Worm (Caenorhabditis elegans): ENCODE data around the gene col-44.

col-44 gene

ce11 chrX:13589735-13590134, 1.5 kb upstream of the col-44 start, which contains the start of gene col-9:
col-9 (plus strand) TSS chrX:13590035.
- TF ChIP-seq lin-15B (tag; optimal IDR thresholded peaks at IDR 0.05) (no peak), snpc-4 (tag; optimal IDR thresholded peaks at IDR 0.05) (no peak), nhr-11 (tag; optimal IDR thresholded peaks at IDR 0.05) (no peak), mdl-1 (tag; optimal IDR thresholded peaks at IDR 0.05) (no peak), nfya-1 (tag; optimal IDR thresholded peaks at IDR 0.05; ENCODE audit: insufficient read depth) (no peak), elt-3 (tag; optimal IDR thresholded peaks at IDR 0.05) (no peak), pha-4 (tag; optimal IDR thresholded peaks at IDR 0.05) (no peak), ceh-9 (tag; optimal IDR thresholded peaks at IDR 0.05) (no peak), ztf-4 (tag; optimal IDR thresholded peaks at IDR 0.05) (no peak), unc-39 (tag; optimal IDR thresholded peaks at IDR 0.05) (no peak), fos-1 (tag; optimal IDR thresholded peaks at IDR 0.05) (no peak)

ce11 chrX:13590688-13591087, 587 bp upstream of the col-44 start:
- no peak for TF ChIP-seq nhr-67 (tag; optimal IDR thresholded peaks at IDR 0.05)
- no peak for TF ChIP-seq ceh-28 (tag; optimal IDR thresholded peaks at IDR 0.05)
- no peak for TF ChIP-seq egl-5 (tag; optimal IDR thresholded peaks at IDR 0.05)
- no peak for TF ChIP-seq daf-12 (tag; optimal IDR thresholded peaks at IDR 0.05)
- no peak for TF ChIP-seq pqm-1 (tag; optimal IDR thresholded peaks at IDR 0.05)
- no peak for TF ChIP-seq unc-62 (GFP tag; optimal IDR thresholded peaks at IDR 0.05)
- no peak for TF ChIP-seq elt-2 (tag; optimal IDR thresholded peaks at IDR 0.05)
- TF ChIP-seq elt-1 (tag; optimal IDR thresholded peaks at IDR 0.05): no peak
- no peak for TF ChIP-seq lin-39 (tag; optimal IDR thresholded peaks at IDR 0.05)
- TF ChIP-seq fos-1 (tag; optimal IDR thresholded peaks at IDR 0.05): no peak
- no peak for TF ChIP-seq nhr-28 (tag; optimal IDR thresholded peaks at IDR 0.05)

ce11 chrX:13591953-13592352, 678 bp downstream of the col-44 start:
- TF ChIP-seq nhr-23 (tag; optimal IDR thresholded peaks at IDR 0.05) (no peak), nhr-237 (tag; optimal IDR thresholded peaks at IDR 0.05) (no peak), ceh-28 (tag; optimal IDR thresholded peaks at IDR 0.05) (no peak), nhr-43 (tag; optimal IDR thresholded peaks at IDR 0.05; ENCODE audit: poor library complexity, severe bottlenecking) (no peak), egl-5 (tag; optimal IDR thresholded peaks at IDR 0.05) (no peak), ZK546.5 (tag; optimal IDR thresholded peaks at IDR 0.05) (no peak), nhr-76 (tag; optimal IDR thresholded peaks at IDR 0.05) (no peak), lsy-12 (tag; optimal IDR thresholded peaks at IDR 0.05) (no peak), nhr-67 (tag; optimal IDR thresholded peaks at IDR 0.05) (no peak), nhr-11 (tag; optimal IDR thresholded peaks at IDR 0.05) (no peak), ztf-11 (tag; optimal IDR thresholded peaks at IDR 0.05) (no peak), fos-1 (tag; optimal IDR thresholded peaks at IDR 0.05) (no peak), sea-2 (GFP tag; optimal IDR thresholded peaks at IDR 0.05) (no peak), ceh-9 (tag; optimal IDR thresholded peaks at IDR 0.05) (no peak), nhr-28 (tag; optimal IDR thresholded peaks at IDR 0.05) (no peak), eor-1 (tag; optimal IDR thresholded peaks at IDR 0.05) (no peak), elt-3 (tag; optimal IDR thresholded peaks at IDR 0.05) (no peak), ceh-82 (tag; optimal IDR thresholded peaks at IDR 0.05) (no peak), elt-2 (tag; optimal IDR thresholded peaks at IDR 0.05) (no peak)

DNA sequence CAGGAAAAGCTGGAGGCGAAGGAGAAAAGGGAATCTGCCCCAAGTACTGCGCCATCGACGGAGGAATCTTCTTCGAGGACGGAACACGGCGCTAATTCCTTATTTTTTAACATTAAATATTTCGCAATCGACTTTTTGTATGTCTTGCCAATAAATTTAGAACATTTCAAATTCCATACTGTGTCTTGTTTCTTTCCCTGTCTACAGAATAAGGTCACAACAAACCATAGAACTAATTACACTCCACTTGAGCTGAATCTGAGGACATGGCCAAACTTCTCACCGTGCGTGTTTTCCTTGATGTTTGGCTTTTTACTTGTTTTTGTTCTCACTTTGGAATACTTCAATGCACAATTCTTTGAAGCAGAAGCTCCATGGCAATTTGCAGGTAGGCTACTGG, 1.1 kb downstream of the col-44 start, which contains the start of gene F54B11.4:
Gene F54B11.4, plus strand, starts transcription at position 301 of the 400 bp plus-strand sequence.
- TF ChIP-seq snpc-4 (tag; optimal IDR thresholded peaks at IDR 0.05) (no peak), nhr-43 (tag; optimal IDR thresholded peaks at IDR 0.05; ENCODE audit: poor library complexity, severe bottlenecking) (no peak), sea-2 (GFP tag; optimal IDR thresholded peaks at IDR 0.05) (no peak), nhr-25 (tag; optimal IDR thresholded peaks at IDR 0.05) (no peak), ceh-28 (tag; optimal IDR thresholded peaks at IDR 0.05) (no peak), elt-3 (tag; optimal IDR thresholded peaks at IDR 0.05) (no peak), nhr-23 (tag; optimal IDR thresholded peaks at IDR 0.05) (no peak), egl-5 (tag; optimal IDR thresholded peaks at IDR 0.05) (no peak), eor-1 (tag; optimal IDR thresholded peaks at IDR 0.05) (no peak), fos-1 (tag; optimal IDR thresholded peaks at IDR 0.05) (no peak), ZK546.5 (tag; optimal IDR thresholded peaks at IDR 0.05) (no peak), mml-1 (tag; optimal IDR thresholded peaks at IDR 0.05) (no peak), fkh-10 (GFP tag; optimal IDR thresholded peaks at IDR 0.05) (no peak), ztf-11 (tag; optimal IDR thresholded peaks at IDR 0.05) (no peak), jun-1 (tag; optimal IDR thresholded peaks at IDR 0.05) (no peak), egl-27 (tag; optimal IDR thresholded peaks at IDR 0.05) (no peak), nhr-237 (tag; optimal IDR thresholded peaks at IDR 0.05) (no peak)

All from whole organism, L3 larva.